Fruit fly (Drosophila melanogaster) whole organism, embryonic: ENCODE data around the gene Utx.

Experiments
- Aef1 ChIP-seq: fragments of 200-800 bp; sonication (Bioruptor generic); IDR thresholded peaks from 3 replicates; pipeline ENCODE4 v1.3.6; 2022; ENCODE audit warnings: missing biosample characterization, missing genetic modification characterization
- BEAF-32 ChIP-seq: fragments of 200-800 bp; sonication (Bioruptor generic); optimal IDR thresholded peaks from 3 replicates; lab custom pipeline; 2017; ENCODE audit warnings: missing biosample characterization, missing genetic modification characterization, mild to moderate bottlenecking, moderate library complexity, missing genetic modification reagents
- CG11723 ChIP-seq: fragments of 200-800 bp; sonication (Bioruptor generic); optimal IDR thresholded peaks from 2 replicates; lab custom pipeline; 2017; ENCODE audit warnings: missing biosample characterization, mild to moderate bottlenecking, missing genetic modification characterization
- CG1233 ChIP-seq: fragments of 200-800 bp; sonication (Bioruptor generic); optimal IDR thresholded peaks from 4 replicates; lab custom pipeline; 2018; ENCODE audit warnings: missing biosample characterization, mild to moderate bottlenecking, missing genetic modification characterization
- CG12659 ChIP-seq: fragments of 200-800 bp; sonication (Bioruptor generic); optimal IDR thresholded peaks from 3 replicates; lab custom pipeline; 2017; ENCODE audit warnings: mild to moderate bottlenecking, missing biosample characterization, missing genetic modification reagents, missing genetic modification characterization
- CG12942 ChIP-seq: fragments of 200-800 bp; sonication (Bioruptor generic); optimal IDR thresholded peaks from 3 replicates; lab custom pipeline; 2016; ENCODE audit warnings: missing biosample characterization, missing genetic modification characterization
- CG14710 ChIP-seq: fragments of 200-800 bp; sonication (Bioruptor generic); optimal IDR thresholded peaks from 3 replicates; lab custom pipeline; 2019; ENCODE audit warnings: missing biosample characterization, mild to moderate bottlenecking, missing genetic modification characterization, moderate library complexity
- CG1603 ChIP-seq: fragments of 200-800 bp; sonication (Bioruptor generic); optimal IDR thresholded peaks from 2 replicates; lab custom pipeline; 2019; ENCODE audit warnings: missing biosample characterization, mild to moderate bottlenecking, missing genetic modification characterization, moderate library complexity
- CG1647 ChIP-seq: fragments of 200-800 bp; sonication (Bioruptor generic); optimal IDR thresholded peaks from 3 replicates; lab custom pipeline; 2016; ENCODE audit warnings: missing biosample characterization, missing genetic modification characterization
- CG17802 ChIP-seq: fragments of 200-800 bp; sonication (Bioruptor generic); optimal IDR thresholded peaks from 2 replicates; lab custom pipeline; 2018; ENCODE audit warnings: missing biosample characterization, mild to moderate bottlenecking, missing genetic modification characterization, moderate library complexity
- CG17912 ChIP-seq: fragments of 200-800 bp; sonication (Bioruptor generic); optimal IDR thresholded peaks from 2 replicates; lab custom pipeline; 2018; ENCODE audit warnings: missing biosample characterization, mild to moderate bottlenecking, missing genetic modification characterization
- CG18262 ChIP-seq: fragments of 200-800 bp; optimal IDR thresholded peaks from 3 replicates; lab custom pipeline; 2019; ENCODE audit warnings: missing biosample characterization, mild to moderate bottlenecking, missing genetic modification characterization, moderate library complexity
- CG30020 ChIP-seq: fragments of 200-800 bp; optimal IDR thresholded peaks from 2 replicates; lab custom pipeline; 2019; ENCODE audit warnings: missing biosample characterization, mild to moderate bottlenecking, missing genetic modification characterization, moderate library complexity
- CG4617 ChIP-seq: fragments of 200-800 bp; sonication (Bioruptor generic); optimal IDR thresholded peaks from 3 replicates; lab custom pipeline; 2016; ENCODE audit warnings: missing biosample characterization, missing genetic modification characterization, borderline replicate concordance
- CG6175 ChIP-seq: fragments of 200-800 bp; sonication (Bioruptor generic); IDR thresholded peaks from 3 replicates; pipeline ENCODE4 v1.3.6; 2022; ENCODE audit warnings: missing biosample characterization, missing genetic modification characterization
- CG7745 ChIP-seq: fragments of 200-800 bp; sonication (Bioruptor generic); optimal IDR thresholded peaks from 2 replicates; lab custom pipeline; 2018; ENCODE audit warnings: missing biosample characterization, mild to moderate bottlenecking, missing genetic modification characterization, moderate library complexity
- CG8290 ChIP-seq, 3 experiments: fragments of 200-800 bp; sonication (Bioruptor generic); optimal IDR thresholded peaks; 2 replicates each; lab custom pipeline; 2016 to 2019; ENCODE audit warnings: missing biosample characterization in 3 of 3, missing genetic modification characterization in 3 of 3, mild to moderate bottlenecking in 2 of 3, moderate library complexity in 1 of 3
- CG8359 ChIP-seq: fragments of 200-800 bp; sonication (Bioruptor generic); optimal IDR thresholded peaks from 2 replicates; lab custom pipeline; 2017; ENCODE audit warnings: missing biosample characterization, mild to moderate bottlenecking, missing genetic modification characterization, borderline replicate concordance
- Doc2 ChIP-seq: fragments of 200-800 bp; sonication (Bioruptor generic); IDR thresholded peaks from 2 replicates; pipeline ENCODE4 v1.3.6; 2022; ENCODE audit warnings: missing biosample characterization, missing genetic modification characterization
- Dref ChIP-seq: fragments of 200-800 bp; sonication (Bioruptor generic); IDR thresholded peaks from 2 replicates; pipeline ENCODE4 v1.3.6; 2022; ENCODE audit warnings: missing biosample characterization, missing genetic modification characterization
- ERR ChIP-seq: fragments of 200-800 bp; sonication (Bioruptor generic); optimal IDR thresholded peaks from 2 replicates; lab custom pipeline; 2016; ENCODE audit warnings: missing biosample characterization, missing genetic modification characterization
- Lhr ChIP-seq: fragments of 200-800 bp; sonication (Bioruptor generic); optimal IDR thresholded peaks from 3 replicates; lab custom pipeline; 2017; ENCODE audit warnings: mild to moderate bottlenecking, missing biosample characterization, missing genetic modification reagents, missing genetic modification characterization
- MESR4 ChIP-seq: fragments of 200-800 bp; sonication (Bioruptor generic); optimal IDR thresholded peaks from 2 replicates; lab custom pipeline; 2018; ENCODE audit warnings: missing biosample characterization, mild to moderate bottlenecking, missing genetic modification characterization, moderate library complexity
- Med ChIP-seq: fragments of 200-800 bp; sonication (Bioruptor generic); peaks from one replicate; lab custom pipeline; 2016; ENCODE audit warnings: missing biosample characterization, missing genetic modification characterization, mild to moderate bottlenecking, inconsistent platforms, moderate library complexity
- Pdp1 ChIP-seq, 2 experiments: fragments of 200-800 bp; sonication (Bioruptor generic); optimal IDR thresholded peaks; 3 replicates each; lab custom pipeline; 2016; ENCODE audit warnings: missing biosample characterization in 2 of 2, missing genetic modification characterization in 2 of 2, mild to moderate bottlenecking in 1 of 2, moderate library complexity in 1 of 2
- Sox100B ChIP-seq: fragments of 200-800 bp; sonication (Bioruptor generic); optimal IDR thresholded peaks from 3 replicates; lab custom pipeline; 2018; ENCODE audit warnings: missing biosample characterization, mild to moderate bottlenecking, missing genetic modification characterization
- Ssrp ChIP-seq: fragments of 200-800 bp; sonication (Bioruptor generic); optimal IDR thresholded peaks from 2 replicates; lab custom pipeline; 2018; ENCODE audit warnings: missing biosample characterization, mild to moderate bottlenecking, missing genetic modification characterization, moderate library complexity
- btn ChIP-seq: fragments of 200-800 bp; sonication (Bioruptor generic); optimal IDR thresholded peaks from 2 replicates; lab custom pipeline; 2016; ENCODE audit warnings: missing biosample characterization, missing genetic modification characterization
- crp ChIP-seq, 2 experiments: fragments of 200-800 bp; sonication (Bioruptor generic); optimal IDR thresholded peaks; 2 replicates in 1 of 2; 3 replicates in 1 of 2; lab custom pipeline; 2017; ENCODE audit warnings: missing biosample characterization in 2 of 2, missing genetic modification characterization in 2 of 2, mild to moderate bottlenecking in 1 of 2, moderate library complexity in 1 of 2
- gfzf ChIP-seq: fragments of 200-800 bp; sonication (Bioruptor generic); optimal IDR thresholded peaks from 2 replicates; lab custom pipeline; 2016; ENCODE audit warnings: missing biosample characterization, mild to moderate bottlenecking, missing genetic modification characterization, moderate library complexity
- lola ChIP-seq, 3 experiments: fragments of >200 bp in 2 of 3; fragments of 200-800 bp in 1 of 3; sonication (Bioruptor generic) in 1 of 3; optimal IDR thresholded peaks; 2 replicates each; lab custom pipeline; 2017 to 2019; ENCODE audit warnings: missing biosample characterization in 3 of 3, missing genetic modification characterization in 3 of 3, mild to moderate bottlenecking in 1 of 3, moderate library complexity in 1 of 3
- nau ChIP-seq: fragments of 200-800 bp; sonication (Bioruptor generic); optimal IDR thresholded peaks from 3 replicates; lab custom pipeline; 2017; ENCODE audit warnings: missing biosample characterization, mild to moderate bottlenecking, missing genetic modification characterization, missing genetic modification reagents
- nmo ChIP-seq: fragments of 200-800 bp; sonication (Bioruptor generic); optimal IDR thresholded peaks from 2 replicates; lab custom pipeline; 2018; ENCODE audit warnings: missing biosample characterization, mild to moderate bottlenecking, missing genetic modification characterization, moderate library complexity
- phol ChIP-seq: fragments of 200-800 bp; sonication (Bioruptor generic); optimal IDR thresholded peaks from 3 replicates; lab custom pipeline; 2018; ENCODE audit warnings: missing biosample characterization, mild to moderate bottlenecking, missing genetic modification characterization, moderate library complexity
- pzg ChIP-seq: fragments of 200-800 bp; sonication (Bioruptor generic); optimal IDR thresholded peaks from 3 replicates; lab custom pipeline; 2018; ENCODE audit warnings: missing biosample characterization, mild to moderate bottlenecking, missing genetic modification characterization, moderate library complexity
- row ChIP-seq: fragments of 200-800 bp; sonication (Bioruptor generic); IDR thresholded peaks from 3 replicates; pipeline ENCODE4 v1.3.6; 2022; ENCODE audit warnings: missing biosample characterization, missing genetic modification characterization
- sens ChIP-seq: fragments of 200-800 bp; sonication (Bioruptor generic); peaks from one replicate; lab custom pipeline; 2016; ENCODE audit warnings: missing biosample characterization, missing genetic modification characterization
- twi ChIP-seq: fragments of 200-800 bp; optimal IDR thresholded peaks from 2 replicates; lab custom pipeline; 2019; ENCODE audit warnings: missing biosample characterization, mild to moderate bottlenecking, missing genetic modification characterization, moderate library complexity

Utx gene

DNA sequence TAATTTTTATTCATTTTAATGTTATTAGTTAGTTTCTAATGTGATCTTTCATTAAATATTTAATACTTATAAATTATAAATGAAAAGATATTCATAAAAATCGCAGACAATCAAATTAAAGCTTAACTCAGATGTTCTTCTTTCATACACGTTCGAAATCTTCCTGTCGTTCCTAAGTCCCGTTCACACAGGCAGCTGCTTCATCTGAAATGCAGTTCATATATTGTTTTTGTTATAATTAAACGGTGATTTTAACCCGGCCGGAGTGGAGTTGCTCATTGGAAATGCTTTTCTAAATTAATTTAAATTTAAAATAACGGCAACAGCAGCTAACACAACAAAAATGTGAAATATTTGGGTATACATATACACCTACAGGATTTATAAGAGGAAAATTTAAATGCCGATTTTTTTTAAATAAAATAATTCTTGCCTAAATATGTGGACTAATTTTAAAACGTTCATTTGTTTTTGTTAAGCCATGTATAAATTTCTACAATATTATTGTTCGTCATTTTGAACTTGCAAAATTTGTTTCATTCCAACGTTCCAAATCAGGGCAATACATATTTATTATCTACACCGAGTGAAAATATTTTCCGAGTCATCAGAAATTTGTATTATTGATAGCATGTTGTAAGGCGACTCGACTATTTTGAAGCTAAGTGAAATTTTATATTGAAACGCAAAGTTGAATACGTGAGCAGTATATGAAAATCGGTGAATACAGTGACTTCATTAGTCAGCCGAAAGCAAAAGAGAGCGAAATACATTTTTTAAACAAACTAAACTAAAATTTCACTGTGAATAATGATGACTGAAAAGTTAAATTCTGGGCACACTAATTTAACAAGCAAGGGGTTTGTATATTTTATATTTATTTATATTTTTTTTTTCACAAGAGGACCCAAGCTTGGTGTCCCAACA, 39.6 kb downstream of the Utx start, which contains the start of gene me31B (continued):
- TF ChIP-seq Doc2 (GFP tag; lab: Robert Waterston, UW) (no peak), CG14710 (peak; percentile 33), lola (GFP tag; optimal IDR thresholded peaks at IDR 0.05; lab: Kevin White, UChicago) (peak in 1 of 3 experiments; percentile 26), Ssrp (tag; lab: Kevin White, UChicago) (peak; percentile 36), CG4617 (GFP tag; lab: Kevin White, UChicago) (peak; percentile 73), ERR (GFP tag; lab: Kevin White, UChicago) (no peak), Dref (GFP tag; lab: Robert Waterston, UW) (no peak), phol (tag; lab: Kevin White, UChicago) (peak; percentile 60), CG1233 (GFP tag; lab: Kevin White, UChicago) (peak; percentile 17), btn (GFP tag; lab: Kevin White, UChicago) (no peak), nau (GFP tag; lab: Kevin White, UChicago) (no peak), row (GFP tag; lab: Robert Waterston, UW) (peak; percentile 75; the same call in 2 of the 3 replicates), Med (GFP tag; lab: Kevin White, UChicago) (peak; percentile 27), CG12659 (peak; percentile 49), CG7745 (tag; lab: Kevin White, UChicago) (no peak), CG1603 (tag; lab: Kevin White, UChicago) (peak; percentile 99), twi (tag; lab: Kevin White, UChicago) (peak; percentile 14), crp (GFP tag; optimal IDR thresholded peaks at IDR 0.05; lab: Kevin White, UChicago) (peak in 1 of 2 experiments; percentile 35), CG12942 (GFP tag; lab: Kevin White, UChicago) (peak; percentile 38), CG8290 (GFP tag; optimal IDR thresholded peaks at IDR 0.05; lab: Kevin White, UChicago) (no peak), CG8290 (tag; optimal IDR thresholded peaks at IDR 0.05; lab: Kevin White, UChicago) (peak in 1 of 2 experiments; percentile 41), CG18262 (tag; lab: Kevin White, UChicago) (peak; percentile 15), CG1647 (no peak), pzg (GFP tag; lab: Kevin White, UChicago) (peak; percentile 40), Lhr (GFP tag; lab: Kevin White, UChicago) (peak; percentile 7), CG17802 (peak; percentile 96), BEAF-32 (peak; percentile 27), sens (peak; percentile 9), MESR4 (GFP tag; lab: Kevin White, UChicago) (peak; percentile 74), nmo (GFP tag; lab: Kevin White, UChicago) (peak; percentile 61), Sox100B (GFP tag; lab: Kevin White, UChicago) (peak; percentile 25), CG6175 (no peak), CG30020 (tag; lab: Kevin White, UChicago) (peak; percentile 100), CG8359 (GFP tag; lab: Kevin White, UChicago) (peak; percentile 3), Pdp1 (GFP tag; optimal IDR thresholded peaks at IDR 0.05; lab: Kevin White, UChicago) (peak in 1 of 2 experiments; percentile 15), CG11723 (peak; percentile 97), CG17912 (GFP tag; lab: Kevin White, UChicago) (peak; percentile 6), Aef1 (GFP tag; lab: Robert Waterston, UW) (no peak), gfzf (GFP tag; lab: Kevin White, UChicago) (peak; percentile 40)
